Worm (Caenorhabditis elegans): ENCODE measurements around the gene ceh-7.

ce11 chrII:8746298-8746775 lies 42.7 kb upstream of the ceh-7 start:
- TF ChIP-seq ceh-45 (GFP tag; IDR thresholded peaks at IDR 0.05) (no peak), hlh-30 (tag; optimal IDR thresholded peaks at IDR 0.05; ENCODE audit: insufficient read depth) (no peak)

Data from whole organism, late embryonic.